Worm (Caenorhabditis elegans) whole organism, late embryonic: ENCODE data around the gene F46G11.4.

ENCODE experiments used
- C08G9.2 ChIP-seq: sonication (generic microtip); optimal IDR thresholded peaks from 2 replicates; lab custom pipeline; 2016; ENCODE audit warnings: mild to moderate bottlenecking, missing genetic modification characterization, moderate library complexity, missing compliant biosample characterization
- C38D4.7 ChIP-seq: fragments of 200-800 bp; sonication (Bioruptor generic); optimal IDR thresholded peaks from 2 replicates; lab custom pipeline; 2018; ENCODE audit warnings: mild to moderate bottlenecking, missing genetic modification characterization, moderate library complexity, missing compliant biosample characterization
- F13H6.1 ChIP-seq: sonication (generic microtip); optimal IDR thresholded peaks from 2 replicates; lab custom pipeline; 2016; ENCODE audit warnings: missing genetic modification characterization, missing compliant biosample characterization
- K09A11.1 ChIP-seq: sonication (generic microtip); optimal IDR thresholded peaks from 2 replicates; lab custom pipeline; 2017; ENCODE audit warnings: antibody characterized with exemption, mild to moderate bottlenecking, missing genetic modification characterization, missing compliant biosample characterization; ENCODE audit not compliant: insufficient read depth
- T23F11.4 ChIP-seq: fragments of 200-800 bp; sonication (Bioruptor generic); optimal IDR thresholded peaks from 2 replicates; lab custom pipeline; 2018; ENCODE audit warnings: mild to moderate bottlenecking, missing genetic modification characterization, missing compliant biosample characterization
- Y22D7AL.16 ChIP-seq: sonication (generic microtip); optimal IDR thresholded peaks from 2 replicates; lab custom pipeline; 2016; ENCODE audit warnings: missing genetic modification characterization, missing compliant biosample characterization
- ahr-1 ChIP-seq: sonication (generic microtip); optimal IDR thresholded peaks from 2 replicates; lab custom pipeline; 2016; ENCODE audit warnings: missing genetic modification characterization, missing compliant biosample characterization
- ceh-19 ChIP-seq: fragments of 200-800 bp; sonication (Bioruptor generic); optimal IDR thresholded peaks from 2 replicates; lab custom pipeline; 2018; ENCODE audit warnings: mild to moderate bottlenecking, missing genetic modification characterization, missing compliant biosample characterization
- ceh-22 ChIP-seq: sonication (generic microtip); optimal IDR thresholded peaks from 2 replicates; lab custom pipeline; 2017; ENCODE audit warnings: missing biosample characterization, missing genetic modification characterization
- ceh-24 ChIP-seq: sonication (generic microtip); optimal IDR thresholded peaks from 2 replicates; lab custom pipeline; 2016; ENCODE audit warnings: mild to moderate bottlenecking, missing genetic modification characterization, missing compliant biosample characterization
- ceh-30 ChIP-seq: fragments of 150-350 bp; optimal IDR thresholded peaks from 2 replicates; lab custom pipeline; 2014; ENCODE audit warnings: missing biosample characterization, missing genetic modification characterization
- ceh-31 ChIP-seq: sonication (generic microtip); optimal IDR thresholded peaks from 2 replicates; lab custom pipeline; 2016; ENCODE audit warnings: missing genetic modification characterization, missing compliant biosample characterization
- ceh-34 ChIP-seq: sonication (generic microtip); optimal IDR thresholded peaks from 2 replicates; lab custom pipeline; 2016; ENCODE audit warnings: mild to moderate bottlenecking, missing genetic modification characterization, missing compliant biosample characterization
- ceh-6 ChIP-seq: fragments of 200-800 bp; sonication (Bioruptor generic); optimal IDR thresholded peaks from 2 replicates; lab custom pipeline; 2018; ENCODE audit warnings: mild to moderate bottlenecking, missing genetic modification characterization, missing compliant biosample characterization
- ceh-9 ChIP-seq: sonication (generic microtip); optimal IDR thresholded peaks from 2 replicates; lab custom pipeline; 2016; ENCODE audit warnings: mild to moderate bottlenecking, missing genetic modification characterization, inconsistent platforms, missing compliant biosample characterization
- che-1 ChIP-seq: sonication (generic microtip); optimal IDR thresholded peaks from 2 replicates; lab custom pipeline; 2016; ENCODE audit warnings: mild to moderate bottlenecking, missing genetic modification characterization, missing compliant biosample characterization
- dmd-4 ChIP-seq: sonication (generic microtip); optimal IDR thresholded peaks from 2 replicates; lab custom pipeline; 2016; ENCODE audit warnings: borderline replicate concordance, missing genetic modification characterization, missing compliant biosample characterization
- elt-2 ChIP-seq: sonication (generic microtip); optimal IDR thresholded peaks from 2 replicates; lab custom pipeline; 2016; ENCODE audit warnings: missing genetic modification reagents, missing genetic modification characterization, missing compliant biosample characterization
- elt-4 ChIP-seq: sonication (generic microtip); optimal IDR thresholded peaks from 2 replicates; lab custom pipeline; 2016; ENCODE audit warnings: missing genetic modification characterization, missing compliant biosample characterization
- ets-4 ChIP-seq: sonication (generic microtip); optimal IDR thresholded peaks from 2 replicates; lab custom pipeline; 2016; ENCODE audit warnings: missing genetic modification characterization, missing compliant biosample characterization
- fax-1 ChIP-seq: sonication (generic microtip); optimal IDR thresholded peaks from 2 replicates; lab custom pipeline; 2016; ENCODE audit warnings: missing genotype, missing genetic modification characterization, missing compliant biosample characterization
- gmeb-2 ChIP-seq: sonication (generic microtip); optimal IDR thresholded peaks from 2 replicates; lab custom pipeline; 2016; ENCODE audit warnings: missing genetic modification characterization, inconsistent platforms, missing compliant biosample characterization
- hlh-13 ChIP-seq: fragments of 200-800 bp; sonication (Bioruptor generic); optimal IDR thresholded peaks from 2 replicates; lab custom pipeline; 2018; ENCODE audit warnings: mild to moderate bottlenecking, missing genetic modification characterization, missing compliant biosample characterization
- hlh-15 ChIP-seq: sonication (generic microtip); optimal IDR thresholded peaks from 2 replicates; lab custom pipeline; 2016; ENCODE audit warnings: missing genetic modification characterization, missing compliant biosample characterization
- hlh-30 ChIP-seq: sonication (generic microtip); optimal IDR thresholded peaks from 2 replicates; lab custom pipeline; 2017; ENCODE audit warnings: antibody characterized with exemption, missing genetic modification characterization, missing compliant biosample characterization; ENCODE audit not compliant: insufficient read depth
- hlh-6 ChIP-seq: sonication (generic microtip); optimal IDR thresholded peaks from 2 replicates; lab custom pipeline; 2016; ENCODE audit warnings: missing genotype, missing genetic modification characterization, missing compliant biosample characterization
- lim-6 ChIP-seq: sonication (generic microtip); optimal IDR thresholded peaks from 2 replicates; lab custom pipeline; 2016; ENCODE audit warnings: missing genetic modification characterization, missing compliant biosample characterization
- madf-2 ChIP-seq: sonication (generic microtip); optimal IDR thresholded peaks from 2 replicates; lab custom pipeline; 2017; ENCODE audit warnings: missing genetic modification characterization, missing compliant biosample characterization
- mec-3 ChIP-seq: sonication (generic microtip); optimal IDR thresholded peaks from 2 replicates; lab custom pipeline; 2016; ENCODE audit warnings: borderline replicate concordance, missing genetic modification characterization, missing compliant biosample characterization
- nfya-1 ChIP-seq: sonication (generic microtip); optimal IDR thresholded peaks from 2 replicates; lab custom pipeline; 2017; ENCODE audit warnings: missing genetic modification characterization, mild to moderate bottlenecking, missing compliant biosample characterization, antibody characterized with exemption, moderate library complexity
- nhr-11 ChIP-seq: fragments of 150-350 bp; optimal IDR thresholded peaks from 2 replicates; lab custom pipeline; 2014; ENCODE audit warnings: missing biosample characterization, missing genetic modification characterization
- nhr-232 ChIP-seq: sonication (generic microtip); optimal IDR thresholded peaks from 2 replicates; lab custom pipeline; 2016; ENCODE audit warnings: missing genetic modification characterization, missing compliant biosample characterization
- odd-2 ChIP-seq: sonication (generic microtip); optimal IDR thresholded peaks from 2 replicates; lab custom pipeline; 2017; ENCODE audit warnings: antibody characterized with exemption, mild to moderate bottlenecking, missing genetic modification characterization, missing compliant biosample characterization
- pat-9 ChIP-seq: fragments of 200-800 bp; sonication (Bioruptor generic); optimal IDR thresholded peaks from 2 replicates; lab custom pipeline; 2018; ENCODE audit warnings: mild to moderate bottlenecking, missing genetic modification characterization, moderate library complexity, missing compliant biosample characterization
- pha-2 ChIP-seq: sonication (generic microtip); optimal IDR thresholded peaks from 2 replicates; lab custom pipeline; 2017; ENCODE audit warnings: mild to moderate bottlenecking, missing genetic modification characterization, missing compliant biosample characterization
- pha-4 ChIP-seq: fragments of 150-350 bp; optimal IDR thresholded peaks from 2 replicates; lab custom pipeline; 2018; ENCODE audit warnings: missing biosample characterization, missing genetic modification reagents, missing genetic modification characterization
- pqm-1 ChIP-seq: sonication (generic microtip); optimal IDR thresholded peaks from 2 replicates; lab custom pipeline; 2016; ENCODE audit warnings: missing genetic modification characterization, missing compliant biosample characterization
- pros-1 ChIP-seq: fragments of 150-350 bp; optimal IDR thresholded peaks from 2 replicates; lab custom pipeline; 2014; ENCODE audit warnings: missing biosample characterization, missing genetic modification reagents, missing genetic modification characterization
- ref-2 ChIP-seq: sonication (generic microtip); optimal IDR thresholded peaks from 2 replicates; lab custom pipeline; 2016; ENCODE audit warnings: missing genetic modification characterization, missing compliant biosample characterization
- rnt-1 ChIP-seq: sonication (generic microtip); optimal IDR thresholded peaks from 2 replicates; lab custom pipeline; 2016; ENCODE audit warnings: missing genetic modification characterization, missing compliant biosample characterization
- sdc-2 ChIP-seq: sonication (generic microtip); optimal IDR thresholded peaks from 2 replicates; lab custom pipeline; 2016; ENCODE audit warnings: missing genotype, missing genetic modification characterization, missing compliant biosample characterization
- sox-2 ChIP-seq: fragments of 200-800 bp; sonication (Bioruptor generic); IDR thresholded peaks from 2 replicates; pipeline ENCODE4 v1.3.6; 2022; ENCODE audit warnings: missing genetic modification reagents, missing genetic modification characterization, missing compliant biosample characterization
- sox-4 ChIP-seq: sonication (generic microtip); optimal IDR thresholded peaks from 2 replicates; lab custom pipeline; 2017; ENCODE audit warnings: mild to moderate bottlenecking, missing genetic modification characterization, inconsistent platforms, missing compliant biosample characterization
- syd-9 ChIP-seq: sonication (generic microtip); optimal IDR thresholded peaks from 2 replicates; lab custom pipeline; 2016; ENCODE audit warnings: mild to moderate bottlenecking, missing genetic modification characterization, moderate library complexity, missing compliant biosample characterization
- tbx-2 ChIP-seq: sonication (generic microtip); optimal IDR thresholded peaks from 2 replicates; lab custom pipeline; 2016; ENCODE audit warnings: missing genetic modification characterization, missing compliant biosample characterization
- ttx-3 ChIP-seq: sonication (generic microtip); optimal IDR thresholded peaks from 2 replicates; lab custom pipeline; 2016; ENCODE audit warnings: missing genetic modification reagents, missing genetic modification characterization, missing compliant biosample characterization
- unc-3 ChIP-seq, 2 experiments: fragments of 200-800 bp in 1 of 2; sonication (Bioruptor generic) in 1 of 2; sonication (generic microtip) in 1 of 2; conservative IDR thresholded peaks in 1 of 2; optimal IDR thresholded peaks in 1 of 2; 2 replicates each; pipeline versions ENCODE4 v1.3.6 to Lab custom; 2016 to 2022; ENCODE audit warnings: missing compliant biosample characterization in 2 of 2, missing genetic modification characterization in 2 of 2, missing genetic modification reagents in 1 of 2
- unc-42 ChIP-seq: sonication (generic microtip); optimal IDR thresholded peaks from 2 replicates; lab custom pipeline; 2016; ENCODE audit warnings: missing genotype, missing genetic modification characterization, missing compliant biosample characterization
- zip-5 ChIP-seq: sonication (generic microtip); optimal IDR thresholded peaks from 2 replicates; lab custom pipeline; 2016; ENCODE audit warnings: missing genetic modification characterization, missing compliant biosample characterization

F46G11.4 gene

ce11 chrX:5802582-5802981 lies 4.0 kb upstream of the F46G11.4 start:
- peak; percentile 49 for TF ChIP-seq ceh-31 (tag; lab: Kevin White, UChicago)
- no peak for TF ChIP-seq pha-4
- peak; percentile 65 for TF ChIP-seq unc-42 (tag; lab: Kevin White, UChicago)
- TF ChIP-seq, all 69 proteins: peak for 2

- TF ChIP-seq hlh-30 (tag; lab: Kevin White, UChicago), result peak; percentile 41
- peak; percentile 82 for TF ChIP-seq tbx-2 (tag; lab: Kevin White, UChicago)
- peak; percentile 79 for TF ChIP-seq hlh-15 (tag; lab: Kevin White, UChicago)
- TF ChIP-seq nhr-232 (tag; lab: Kevin White, UChicago), result peak; percentile 76
- TF ChIP-seq T23F11.4 (GFP tag; lab: Kevin White, UChicago), result peak; percentile 81
- TF ChIP-seq pha-2 (tag; lab: Kevin White, UChicago), result peak; percentile 83
- TF ChIP-seq che-1 (tag; lab: Kevin White, UChicago), result peak; percentile 82
- peak; percentile 80 for TF ChIP-seq C38D4.7 (GFP tag; lab: Kevin White, UChicago)
- peak; percentile 82 for TF ChIP-seq lim-6 (tag; lab: Kevin White, UChicago)
- TF ChIP-seq ceh-24 (tag; lab: Kevin White, UChicago), result peak; percentile 52
- peak; percentile 79 for TF ChIP-seq ref-2 (tag; lab: Kevin White, UChicago)
- TF ChIP-seq sox-4 (tag; lab: Kevin White, UChicago), result peak; percentile 92
- peak; percentile 23 for TF ChIP-seq odd-2 (tag; lab: Kevin White, UChicago)
- TF ChIP-seq ets-4 (tag; lab: Kevin White, UChicago), result peak; percentile 69
- peak; percentile 36 for TF ChIP-seq zip-5 (tag; lab: Kevin White, UChicago)
- TF ChIP-seq ceh-19 (GFP tag; lab: Kevin White, UChicago), result peak; percentile 92
- no peak for TF ChIP-seq elt-4 (tag; lab: Kevin White, UChicago)
- peak; percentile 77 for TF ChIP-seq hlh-6 (tag; lab: Kevin White, UChicago)
- TF ChIP-seq unc-3 (GFP tag; conservative IDR thresholded peaks at IDR 0.05; lab: Robert Waterston, UW), result peak; percentile 78
- peak; percentile 73 for TF ChIP-seq unc-3 (tag; optimal IDR thresholded peaks at IDR 0.05; lab: Kevin White, UChicago)
- peak; percentile 87 for TF ChIP-seq pat-9 (tag; lab: Kevin White, UChicago)
- TF ChIP-seq ceh-30 (tag; lab: Kevin White, UChicago), result peak; percentile 78
- TF ChIP-seq K09A11.1 (tag; lab: Kevin White, UChicago), result peak; percentile 60
- TF ChIP-seq rnt-1 (tag; lab: Kevin White, UChicago), result peak; percentile 78
- peak; percentile 86 for TF ChIP-seq nfya-1
- peak; percentile 86 for TF ChIP-seq gmeb-2
- TF ChIP-seq ceh-22 (tag; lab: Kevin White, UChicago), result no peak
- peak; percentile 89 for TF ChIP-seq elt-2 (tag; lab: Kevin White, UChicago)
- TF ChIP-seq pqm-1, result peak; percentile 91
- TF ChIP-seq unc-42 (tag; lab: Kevin White, UChicago), result peak; percentile 92
- peak; percentile 74 for TF ChIP-seq ahr-1 (tag; lab: Kevin White, UChicago)
- TF ChIP-seq sox-2 (GFP tag; lab: Robert Waterston, UW), result peak; percentile 75
- peak; percentile 86 for TF ChIP-seq syd-9
- peak; percentile 78 for TF ChIP-seq ceh-34 (tag; lab: Kevin White, UChicago)
- TF ChIP-seq hlh-13 (GFP tag; lab: Kevin White, UChicago), result peak; percentile 89
- peak; percentile 89 for TF ChIP-seq dmd-4 (tag; lab: Kevin White, UChicago)
- peak; percentile 84 for TF ChIP-seq F13H6.1
- peak; percentile 77 for TF ChIP-seq C08G9.2 (tag; lab: Kevin White, UChicago)
- TF ChIP-seq ttx-3, result peak; percentile 78
- peak; percentile 90 for TF ChIP-seq madf-2
- TF ChIP-seq mec-3, result peak; percentile 28
- no peak for TF ChIP-seq pros-1
- peak; percentile 86 for TF ChIP-seq ceh-6 (GFP tag; lab: Kevin White, UChicago)
- TF ChIP-seq pha-4, result no peak
- TF ChIP-seq fax-1 (tag; lab: Kevin White, UChicago), result peak; percentile 86
- TF ChIP-seq nhr-11 (tag; lab: Kevin White, UChicago), result no peak
- TF ChIP-seq ceh-9 (tag; lab: Kevin White, UChicago), result peak; percentile 82
- TF ChIP-seq Y22D7AL.16 (tag; lab: Kevin White, UChicago), result peak; percentile 72
- peak; percentile 88 for TF ChIP-seq sdc-2 (tag; lab: Kevin White, UChicago)
These were observed 2.6 kb upstream of the F46G11.4 start for ce11 chrX:5801156-5801592.
